Worm (Caenorhabditis elegans) whole organism, L2 larva: ENCODE results near the gene ugt-55.

Source experiments
- C34F6.9 ChIP-seq: fragments of 150-350 bp; optimal IDR thresholded peaks from 2 replicates; lab custom pipeline; 2014; ENCODE audit warnings: missing biosample characterization, missing genetic modification characterization
- aly-2 ChIP-seq: fragments of 150-350 bp; optimal IDR thresholded peaks from 2 replicates; lab custom pipeline; 2014; ENCODE audit warnings: missing biosample characterization, missing genetic modification characterization
- blmp-1 ChIP-seq: sonication (generic microtip); optimal IDR thresholded peaks from 2 replicates; lab custom pipeline; 2017; ENCODE audit warnings: missing genetic modification characterization, mild to moderate bottlenecking, missing compliant biosample characterization, antibody characterized with exemption, moderate library complexity; ENCODE audit not compliant: insufficient read depth
- nhr-11 ChIP-seq: fragments of 150-350 bp; optimal IDR thresholded peaks from 2 replicates; lab custom pipeline; 2014; ENCODE audit warnings: missing biosample characterization, missing genetic modification characterization
- nhr-237 ChIP-seq: fragments of 150-350 bp; optimal IDR thresholded peaks from 2 replicates; lab custom pipeline; 2014; ENCODE audit warnings: missing biosample characterization, missing genetic modification characterization

DNA sequence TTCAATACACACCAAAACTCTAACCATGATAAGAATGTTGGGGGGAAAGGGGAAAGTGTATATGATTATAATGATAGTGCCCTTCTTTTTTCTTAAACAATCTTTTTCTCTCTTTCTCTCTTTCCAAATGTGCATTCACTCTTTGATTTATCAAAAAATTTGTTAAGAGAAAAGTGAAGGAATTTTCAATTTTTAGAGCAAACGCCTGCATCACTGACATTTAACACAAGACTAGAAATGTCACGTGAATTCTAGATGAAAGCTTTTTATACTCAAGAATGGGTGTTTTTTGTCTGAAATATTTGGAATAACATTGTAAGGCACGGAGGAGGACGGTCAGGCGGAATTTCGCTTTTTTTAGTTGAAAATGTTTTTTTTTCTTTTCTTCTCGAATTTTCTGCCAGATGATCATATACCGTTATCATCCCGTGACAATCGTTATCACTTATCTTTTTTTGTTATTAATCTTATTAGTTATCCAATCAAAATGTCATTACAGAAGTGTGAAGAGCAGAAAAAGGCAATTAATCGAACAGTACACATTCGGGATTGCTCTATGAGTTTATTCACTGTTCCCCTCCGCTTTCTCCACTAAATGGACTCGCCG is 45.6 kb downstream of the ugt-55 start, which contains the start of the genes frm-7 and F55C5.17:
- TF ChIP-seq nhr-237: no peak
- no peak for TF ChIP-seq aly-2
- TF ChIP-seq blmp-1: no peak
- TF ChIP-seq nhr-11 (tag; lab: Kevin White, UChicago): no peak
- TF ChIP-seq C34F6.9 (tag; lab: Kevin White, UChicago): no peak
